Fruit fly (Drosophila melanogaster) whole organism, embryonic: ENCODE results near the gene Ccdc58.
A peak's percentile ranks its signal among the peaks of the same experiment; 100 is the strongest.

Source experiments
- CG10979 ChIP-seq: fragments of 200-800 bp; sonication (Bioruptor generic); optimal IDR thresholded peaks from 2 replicates; lab custom pipeline; 2018; ENCODE audit warnings: missing biosample characterization, mild to moderate bottlenecking, missing genetic modification characterization, moderate library complexity
- CG13894 ChIP-seq: fragments of 200-800 bp; sonication (Bioruptor generic); optimal IDR thresholded peaks from 3 replicates; lab custom pipeline; 2018; ENCODE audit warnings: missing biosample characterization, mild to moderate bottlenecking, missing genetic modification characterization, moderate library complexity
- CG15514 ChIP-seq: fragments of 200-800 bp; sonication (Bioruptor generic); optimal IDR thresholded peaks from 3 replicates; lab custom pipeline; 2017; ENCODE audit warnings: missing biosample characterization, missing genetic modification characterization, mild to moderate bottlenecking, moderate library complexity, missing genetic modification reagents
- CG15601 ChIP-seq: fragments of 200-800 bp; sonication (Bioruptor generic); optimal IDR thresholded peaks from 3 replicates; lab custom pipeline; 2019; ENCODE audit warnings: missing biosample characterization, mild to moderate bottlenecking, missing genetic modification characterization, moderate library complexity
- CG18764 ChIP-seq: fragments of 200-800 bp; sonication (Bioruptor generic); optimal IDR thresholded peaks from 3 replicates; lab custom pipeline; 2016; ENCODE audit warnings: missing biosample characterization, missing genetic modification characterization
- CG2129 ChIP-seq: fragments of 200-800 bp; sonication (Bioruptor generic); IDR thresholded peaks from 2 replicates; pipeline ENCODE4 v1.3.6; 2022; ENCODE audit warnings: missing biosample characterization, missing genetic modification characterization; ENCODE audit not compliant: partially characterized antibody
- CG30020 ChIP-seq: fragments of 200-800 bp; optimal IDR thresholded peaks from 2 replicates; lab custom pipeline; 2019; ENCODE audit warnings: missing biosample characterization, mild to moderate bottlenecking, missing genetic modification characterization, moderate library complexity
- CG32767 ChIP-seq: fragments of 200-800 bp; sonication (Bioruptor generic); IDR thresholded peaks from 2 replicates; pipeline ENCODE4 v1.3.6; 2022; ENCODE audit warnings: missing biosample characterization, missing genetic modification characterization
- CG33557 ChIP-seq: fragments of 200-800 bp; sonication (Bioruptor generic); optimal IDR thresholded peaks from 2 replicates; lab custom pipeline; 2019; ENCODE audit warnings: missing biosample characterization, mild to moderate bottlenecking, missing genetic modification characterization, moderate library complexity
- CG34422 ChIP-seq: fragments of 200-800 bp; sonication (Bioruptor generic); IDR thresholded peaks from 3 replicates; pipeline ENCODE4 v1.3.6; 2022; ENCODE audit warnings: missing biosample characterization, missing genetic modification characterization
- CG6683 ChIP-seq: fragments of 200-800 bp; sonication (Bioruptor generic); optimal IDR thresholded peaks from 2 replicates; lab custom pipeline; 2017; ENCODE audit warnings: missing biosample characterization, mild to moderate bottlenecking, missing genetic modification characterization, missing genetic modification reagents
- CG6765 ChIP-seq: fragments of 200-800 bp; sonication (Bioruptor generic); optimal IDR thresholded peaks from 3 replicates; lab custom pipeline; 2017; ENCODE audit warnings: missing biosample characterization, mild to moderate bottlenecking, missing genetic modification characterization
- CG8281 ChIP-seq: fragments of 200-800 bp; sonication (Bioruptor generic); optimal IDR thresholded peaks from 2 replicates; lab custom pipeline; 2018; ENCODE audit warnings: missing biosample characterization, mild to moderate bottlenecking, missing genetic modification characterization, moderate library complexity
- CG8924 ChIP-seq: fragments of 200-800 bp; optimal IDR thresholded peaks from 3 replicates; lab custom pipeline; 2019; ENCODE audit warnings: missing biosample characterization, mild to moderate bottlenecking, missing genetic modification characterization, moderate library complexity
- CTCF ChIP-seq: fragments of 200-800 bp; sonication (Bioruptor generic); optimal IDR thresholded peaks from 2 replicates; lab custom pipeline; 2017; ENCODE audit warnings: missing biosample characterization, mild to moderate bottlenecking, missing genetic modification characterization, moderate library complexity
- Deaf1 ChIP-seq: fragments of 200-800 bp; optimal IDR thresholded peaks from 3 replicates; lab custom pipeline; 2019; ENCODE audit warnings: missing biosample characterization, mild to moderate bottlenecking, missing genetic modification characterization, moderate library complexity
- Dip2 ChIP-seq: fragments of 200-800 bp; sonication (Bioruptor generic); IDR thresholded peaks from 2 replicates; pipeline ENCODE4 v1.3.6; 2022; ENCODE audit warnings: missing biosample characterization, missing genetic modification characterization
- E2f1 ChIP-seq: fragments of 200-800 bp; sonication (Bioruptor generic); IDR thresholded peaks from 2 replicates; pipeline ENCODE4 v1.3.6; 2022; ENCODE audit warnings: missing biosample characterization, missing genetic modification characterization
- Elba2 ChIP-seq: fragments of 200-800 bp; sonication (Bioruptor generic); optimal IDR thresholded peaks from 3 replicates; lab custom pipeline; 2016; ENCODE audit warnings: missing biosample characterization, missing genetic modification characterization
- Gsc ChIP-seq: fragments of 200-800 bp; sonication (Bioruptor generic); IDR thresholded peaks from 2 replicates; pipeline ENCODE4 v1.3.6; 2022; ENCODE audit warnings: missing biosample characterization, missing genetic modification characterization
- Hey ChIP-seq: fragments of 200-800 bp; sonication (Bioruptor generic); optimal IDR thresholded peaks from 3 replicates; lab custom pipeline; 2018; ENCODE audit warnings: missing biosample characterization, mild to moderate bottlenecking, missing genetic modification characterization
- Hr78 ChIP-seq, 2 experiments: fragments of 200-800 bp in 1 of 2; fragments of >200 bp in 1 of 2; sonication (Bioruptor generic) in 1 of 2; optimal IDR thresholded peaks; 2 replicates each; lab custom pipeline; 2017 to 2019; ENCODE audit warnings: missing biosample characterization in 2 of 2, missing genetic modification characterization in 2 of 2, mild to moderate bottlenecking in 1 of 2, moderate library complexity in 1 of 2
- Med ChIP-seq: fragments of 200-800 bp; sonication (Bioruptor generic); peaks from one replicate; lab custom pipeline; 2016; ENCODE audit warnings: missing biosample characterization, missing genetic modification characterization, mild to moderate bottlenecking, inconsistent platforms, moderate library complexity
- Neu2 ChIP-seq: fragments of 200-800 bp; sonication (Bioruptor generic); optimal IDR thresholded peaks from 3 replicates; lab custom pipeline; 2016; ENCODE audit warnings: missing biosample characterization, missing genetic modification characterization, borderline replicate concordance
- Nf-YA ChIP-seq: fragments of 200-800 bp; sonication (Bioruptor generic); IDR thresholded peaks from 2 replicates; pipeline ENCODE4 v1.3.6; 2022; ENCODE audit warnings: missing biosample characterization, missing genetic modification characterization
- NfI ChIP-seq: fragments of 200-800 bp; sonication (Bioruptor generic); optimal IDR thresholded peaks from 3 replicates; lab custom pipeline; 2018; ENCODE audit warnings: missing biosample characterization, mild to moderate bottlenecking, missing genetic modification characterization, moderate library complexity
- Oli ChIP-seq: fragments of 200-800 bp; sonication (Bioruptor generic); optimal IDR thresholded peaks from 2 replicates; lab custom pipeline; 2018; ENCODE audit warnings: missing biosample characterization, mild to moderate bottlenecking, missing genetic modification characterization, moderate library complexity
- bbx ChIP-seq: fragments of 200-800 bp; sonication (Bioruptor generic); IDR thresholded peaks from 2 replicates; pipeline ENCODE4 v1.3.6; 2022; ENCODE audit warnings: missing biosample characterization, missing genetic modification characterization; ENCODE audit not compliant: partially characterized antibody
- cas ChIP-seq: fragments of 200-800 bp; sonication (Bioruptor generic); IDR thresholded peaks from 2 replicates; pipeline ENCODE4 v1.3.6; 2022; ENCODE audit warnings: missing biosample characterization, missing genetic modification characterization
- chinmo ChIP-seq: fragments of 200-800 bp; sonication (Bioruptor generic); IDR thresholded peaks from 4 replicates; pipeline ENCODE4 v1.3.6; 2022; ENCODE audit warnings: missing biosample characterization, missing genetic modification characterization; ENCODE audit not compliant: partially characterized antibody
- da ChIP-seq: fragments of 200-800 bp; sonication (Bioruptor generic); optimal IDR thresholded peaks from 2 replicates; lab custom pipeline; 2016; ENCODE audit warnings: missing biosample characterization, missing genetic modification characterization
- esg ChIP-seq: fragments of 200-800 bp; sonication (Bioruptor generic); conservative IDR thresholded peaks from 2 replicates; pipeline ENCODE4 v1.3.6; 2022; ENCODE audit warnings: missing biosample characterization, missing genetic modification characterization
- ftz-f1 ChIP-seq: fragments of 200-800 bp; sonication (Bioruptor generic); optimal IDR thresholded peaks from 2 replicates; lab custom pipeline; 2016; ENCODE audit warnings: missing biosample characterization, missing genetic modification characterization
- gce ChIP-seq: fragments of 200-800 bp; sonication (Bioruptor generic); IDR thresholded peaks from 3 replicates; pipeline ENCODE4 v1.3.6; 2022; ENCODE audit warnings: missing biosample characterization, missing genetic modification characterization
- gfzf ChIP-seq: fragments of 200-800 bp; sonication (Bioruptor generic); optimal IDR thresholded peaks from 2 replicates; lab custom pipeline; 2016; ENCODE audit warnings: missing biosample characterization, mild to moderate bottlenecking, missing genetic modification characterization, moderate library complexity
- her ChIP-seq: fragments of 200-800 bp; sonication (Bioruptor generic); optimal IDR thresholded peaks from 2 replicates; lab custom pipeline; 2016; ENCODE audit warnings: missing biosample characterization, missing genetic modification characterization
- klu ChIP-seq: fragments of 200-800 bp; sonication (Bioruptor generic); IDR thresholded peaks from 2 replicates; pipeline ENCODE4 v1.3.6; 2022; ENCODE audit warnings: missing biosample characterization, missing genetic modification characterization
- lmd ChIP-seq: fragments of 200-800 bp; sonication (Bioruptor generic); IDR thresholded peaks from 2 replicates; pipeline ENCODE4 v1.3.6; 2022; ENCODE audit warnings: missing biosample characterization, missing genetic modification characterization
- nau ChIP-seq: fragments of 200-800 bp; sonication (Bioruptor generic); optimal IDR thresholded peaks from 3 replicates; lab custom pipeline; 2017; ENCODE audit warnings: missing biosample characterization, mild to moderate bottlenecking, missing genetic modification characterization, missing genetic modification reagents
- pzg ChIP-seq: fragments of 200-800 bp; sonication (Bioruptor generic); optimal IDR thresholded peaks from 3 replicates; lab custom pipeline; 2018; ENCODE audit warnings: missing biosample characterization, mild to moderate bottlenecking, missing genetic modification characterization, moderate library complexity
- sens ChIP-seq: fragments of 200-800 bp; sonication (Bioruptor generic); peaks from one replicate; lab custom pipeline; 2016; ENCODE audit warnings: missing biosample characterization, missing genetic modification characterization
- slp2 ChIP-seq: fragments of 200-800 bp; sonication (Bioruptor generic); optimal IDR thresholded peaks from 2 replicates; lab custom pipeline; 2016; ENCODE audit warnings: missing biosample characterization, missing genetic modification characterization
- sqz ChIP-seq: fragments of 200-800 bp; sonication (Bioruptor generic); optimal IDR thresholded peaks from 3 replicates; lab custom pipeline; 2018; ENCODE audit warnings: missing biosample characterization, mild to moderate bottlenecking, missing genetic modification characterization
- stwl ChIP-seq: fragments of 200-800 bp; sonication (Bioruptor generic); optimal IDR thresholded peaks from 3 replicates; lab custom pipeline; 2018; ENCODE audit warnings: missing biosample characterization, mild to moderate bottlenecking, missing genetic modification characterization, moderate library complexity
- vvl ChIP-seq: fragments of 200-800 bp; sonication (Bioruptor generic); IDR thresholded peaks from 2 replicates; pipeline ENCODE4 v1.3.6; 2022; ENCODE audit warnings: missing biosample characterization, missing genetic modification characterization
- z ChIP-seq: fragments of 200-800 bp; sonication (Bioruptor generic); IDR thresholded peaks from 3 replicates; pipeline ENCODE4 v1.3.6; 2022; ENCODE audit warnings: missing biosample characterization, missing genetic modification characterization
- zf30C ChIP-seq: fragments of 200-800 bp; sonication (Bioruptor generic); optimal IDR thresholded peaks from 3 replicates; lab custom pipeline; 2018; ENCODE audit warnings: missing biosample characterization, mild to moderate bottlenecking, missing genetic modification characterization

The Ccdc58 gene

DNA sequence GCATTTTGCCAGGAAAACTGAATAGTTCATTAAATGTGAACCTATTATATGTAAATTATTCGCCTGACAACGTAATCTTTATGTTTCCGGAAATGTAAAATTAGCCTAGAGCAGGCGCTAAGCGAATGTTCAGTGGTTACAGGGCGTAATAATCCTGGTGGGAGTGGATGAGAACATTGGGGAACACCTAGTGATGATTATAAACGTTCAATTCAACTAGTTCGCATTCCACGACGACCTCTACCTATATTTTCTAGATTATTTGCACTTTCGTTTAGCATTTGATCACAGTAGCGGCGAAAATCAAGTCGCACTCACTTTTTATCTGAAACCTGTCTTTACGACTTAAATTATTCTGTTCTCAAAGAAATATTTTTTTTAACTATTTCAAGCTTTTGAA is 2.5 kb downstream of the Ccdc58 start:
- TF ChIP-seq gfzf (GFP tag; lab: Kevin White, UChicago) (no peak), stwl (tag; lab: Kevin White, UChicago) (no peak), CTCF (GFP tag; lab: Kevin White, UChicago) (no peak), bbx (GFP tag; lab: Robert Waterston, UW) (no peak), Nf-YA (GFP tag; lab: Robert Waterston, UW) (no peak), slp2 (no peak), CG2129 (GFP tag; lab: Robert Waterston, UW) (no peak), CG32767 (GFP tag; lab: Robert Waterston, UW) (no peak), Med (GFP tag; lab: Kevin White, UChicago) (no peak), sqz (GFP tag; lab: Kevin White, UChicago) (no peak), CG15514 (GFP tag; lab: Kevin White, UChicago) (peak; percentile 91), CG34422 (GFP tag; lab: Robert Waterston, UW) (0 out of 3 replicates have a peak, but pooled peaks have one; percentile 2), Hr78 (GFP tag; optimal IDR thresholded peaks at IDR 0.05; lab: Kevin White, UChicago) (no peak), CG10979 (tag; lab: Kevin White, UChicago) (no peak), CG30020 (tag; lab: Kevin White, UChicago) (no peak), CG13894 (tag; lab: Kevin White, UChicago) (no peak), da (GFP tag; lab: Kevin White, UChicago) (no peak), CG6683 (GFP tag; lab: Kevin White, UChicago) (no peak), Oli (tag; lab: Kevin White, UChicago) (no peak), sens (GFP tag; lab: Kevin White, UChicago) (peak; percentile 24), CG8924 (tag; lab: Kevin White, UChicago) (no peak)
- TF ChIP-seq, all 482 proteins: peak for 3

DNA sequence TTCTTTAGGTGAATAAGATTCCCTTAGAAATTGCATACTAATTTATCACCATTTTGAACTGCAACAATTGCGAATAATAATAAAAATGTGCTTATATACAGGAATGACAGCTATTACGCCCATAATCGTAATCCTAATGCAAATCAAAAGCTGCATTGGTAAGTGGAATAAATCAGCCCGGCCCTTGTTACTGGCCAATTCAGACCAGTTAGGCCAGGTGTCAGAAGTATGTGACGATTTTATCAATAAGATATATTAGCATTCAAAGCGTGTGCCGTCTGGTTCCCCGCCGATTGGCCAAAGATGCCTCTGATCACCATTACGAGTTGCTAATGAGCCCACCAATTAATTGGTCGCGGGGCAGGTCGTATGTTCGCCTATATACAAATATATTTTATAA is 7.5 kb downstream of the Ccdc58 start:
- 0 out of 4 replicates have a peak, but pooled peaks have one; percentile 58 for TF ChIP-seq chinmo
- peak; percentile 34 for TF ChIP-seq Elba2
- TF ChIP-seq vvl (GFP tag; lab: Robert Waterston, UW): peak; percentile 58
- TF ChIP-seq ftz-f1 (GFP tag; lab: Kevin White, UChicago): no peak
- no peak for TF ChIP-seq pzg (GFP tag; lab: Kevin White, UChicago)

DNA sequence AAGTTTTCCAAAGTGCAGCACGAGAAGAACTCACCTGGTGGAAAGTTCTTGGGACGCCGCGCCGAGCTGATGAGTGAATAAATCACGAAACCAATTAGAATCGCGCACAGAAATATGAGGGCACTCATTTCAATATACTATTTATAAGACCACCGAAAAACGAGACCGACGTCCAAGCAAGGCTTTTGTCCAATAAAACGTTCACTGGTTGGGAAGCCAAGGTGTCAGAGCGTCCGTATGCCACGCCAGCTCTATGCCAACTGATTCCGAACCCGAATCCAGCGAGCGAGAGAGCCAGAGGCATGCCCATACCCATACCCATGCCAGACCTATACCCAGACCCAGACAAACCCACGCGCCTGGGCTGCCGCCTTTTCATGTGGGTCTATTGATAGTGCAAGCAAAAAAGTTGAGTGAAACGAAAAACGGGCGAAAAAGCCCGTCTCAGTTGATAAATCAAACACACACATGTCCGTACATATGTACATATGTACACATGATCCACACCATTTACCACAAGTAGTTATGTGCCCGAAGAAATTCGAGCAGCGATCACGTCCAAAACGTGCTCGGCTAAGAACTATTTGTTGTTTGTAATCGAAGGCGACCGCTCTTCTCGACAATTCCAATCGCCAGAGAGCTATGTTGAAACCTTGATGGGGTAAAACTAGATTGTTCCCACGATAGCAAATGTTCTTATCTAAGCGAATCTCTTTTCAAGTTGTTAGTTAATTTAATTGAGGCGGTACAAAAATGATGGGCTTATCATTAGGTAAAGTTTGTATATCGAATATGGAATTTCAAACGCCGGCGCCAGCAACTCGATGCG is 8.3 kb downstream of the Ccdc58 start, which contains the start of gene Cyp305a1:
Gene Cyp305a1 (minus strand): TSS at position 265 of the 829 bp plus-strand sequence.
- TF ChIP-seq gce (GFP tag; lab: Robert Waterston, UW) (0 out of 3 replicates have a peak, but pooled peaks have one; percentile 28), CG6765 (GFP tag; lab: Kevin White, UChicago) (peak; percentile 20), Gsc (GFP tag; lab: Robert Waterston, UW) (no peak), NfI (GFP tag; lab: Kevin White, UChicago) (no peak), zf30C (GFP tag; lab: Kevin White, UChicago) (no peak), cas (GFP tag; lab: Robert Waterston, UW) (no peak), klu (GFP tag; lab: Robert Waterston, UW) (no peak), CG18764 (GFP tag; lab: Kevin White, UChicago) (no peak), E2f1 (GFP tag; lab: Robert Waterston, UW) (no peak), CG33557 (GFP tag; lab: Kevin White, UChicago) (no peak), lmd (GFP tag; lab: Robert Waterston, UW) (no peak), esg (GFP tag; lab: Robert Waterston, UW) (no peak), Deaf1 (peak; percentile 68), CG15601 (tag; lab: Kevin White, UChicago) (no peak), her (GFP tag; lab: Kevin White, UChicago) (no peak), z (GFP tag; lab: Robert Waterston, UW) (peak; percentile 59; the same call in 1 of the 3 replicates), CG8281 (no peak), Dip2 (GFP tag; lab: Robert Waterston, UW) (no peak), Hey (tag; lab: Kevin White, UChicago) (no peak), CG13894 (tag; lab: Kevin White, UChicago) (peak; percentile 82), nau (GFP tag; lab: Kevin White, UChicago) (no peak), Neu2 (GFP tag; lab: Kevin White, UChicago) (no peak)
